Fruit fly (Drosophila melanogaster): ENCODE results near the gene ctrip.
A peak's percentile ranks its signal among the peaks of the same experiment; 100 is the strongest.

The ctrip gene

dm6 chr3R:4846787-4847186 is 34.9 kb upstream of the ctrip start (continued):
- peak; percentile 52 for TF ChIP-seq abd-A (tag; optimal IDR thresholded peaks at IDR 0.05)
- no peak for TF ChIP-seq CG10431 (GFP tag; optimal IDR thresholded peaks at IDR 0.05)
- peak in 1 of 3 experiments; percentile 27 for TF ChIP-seq Stat92E (GFP tag; optimal IDR thresholded peaks at IDR 0.05)
- peak; percentile 28 for TF ChIP-seq Six4 (GFP tag; optimal IDR thresholded peaks at IDR 0.05)
- no peak for TF ChIP-seq CG11696 (GFP tag; IDR thresholded peaks at IDR 0.05)
- no peak for TF ChIP-seq TFAM (GFP tag; optimal IDR thresholded peaks at IDR 0.05)
- TF ChIP-seq br (optimal IDR thresholded peaks at IDR 0.05), result no peak
- TF ChIP-seq al (GFP tag; IDR thresholded peaks at IDR 0.05), result no peak
- no peak for TF ChIP-seq CG2120 (GFP tag; optimal IDR thresholded peaks at IDR 0.05)
- 0 out of 3 replicates have a peak, but pooled peaks have one; percentile 37 for TF ChIP-seq otp (GFP tag; IDR thresholded peaks at IDR 0.05)
- TF ChIP-seq NfI (GFP tag; optimal IDR thresholded peaks at IDR 0.05), result peak; percentile 22
- TF ChIP-seq CG4282 (GFP tag; optimal IDR thresholded peaks at IDR 0.05), result no peak
- TF ChIP-seq nerfin-1 (tag; optimal IDR thresholded peaks at IDR 0.05), result peak; percentile 1
- no peak for TF ChIP-seq Blimp-1 (GFP tag; optimal IDR thresholded peaks at IDR 0.05)
- peak; percentile 27 for TF ChIP-seq CG16815 (GFP tag; optimal IDR thresholded peaks at IDR 0.05)
- no peak for TF ChIP-seq psq (GFP tag; optimal IDR thresholded peaks at IDR 0.05)
- peak in 1 of 2 experiments; percentile 39 for TF ChIP-seq dpn (GFP tag; optimal IDR thresholded peaks at IDR 0.05)
- TF ChIP-seq danr (GFP tag; IDR thresholded peaks at IDR 0.05), result no peak
- no peak for TF ChIP-seq CG7928 (GFP tag; optimal IDR thresholded peaks at IDR 0.05)
- no peak for TF ChIP-seq CG31365 (tag; optimal IDR thresholded peaks at IDR 0.05)
- no peak for TF ChIP-seq CG12391 (tag; optimal IDR thresholded peaks at IDR 0.05)
- TF ChIP-seq H2.0 (GFP tag; IDR thresholded peaks at IDR 0.05), result peak; percentile 22; the same call in 1 of the 2 replicates
- TF ChIP-seq Oli (tag; optimal IDR thresholded peaks at IDR 0.05), result peak; percentile 52
- TF ChIP-seq CG14441 (GFP tag; IDR thresholded peaks at IDR 0.05), result 0 out of 2 replicates have a peak, but pooled peaks have one; percentile 15
- peak; percentile 64 for TF ChIP-seq CG10959 (GFP tag; IDR thresholded peaks at IDR 0.05)
- no peak for TF ChIP-seq CG32532 (GFP tag; IDR thresholded peaks at IDR 0.05)
- TF ChIP-seq Kr (GFP tag; optimal IDR thresholded peaks at IDR 0.05), result peak; percentile 14
- TF ChIP-seq Hsf (GFP tag; optimal IDR thresholded peaks at IDR 0.05), result peak; percentile 36
- no peak for TF ChIP-seq CG5245 (GFP tag; optimal IDR thresholded peaks at IDR 0.05)
- peak; percentile 52 for TF ChIP-seq CG4424 (GFP tag; optimal IDR thresholded peaks at IDR 0.05)
- no peak for TF ChIP-seq CG15514 (GFP tag; optimal IDR thresholded peaks at IDR 0.05)
- no peak for TF ChIP-seq crc (GFP tag; optimal IDR thresholded peaks at IDR 0.05)
- TF ChIP-seq CG14667 (GFP tag; IDR thresholded peaks at IDR 0.05), result no peak; the same call in 1 of the 2 replicates
- TF ChIP-seq CG3995 (GFP tag; optimal IDR thresholded peaks at IDR 0.05), result no peak
- no peak for TF ChIP-seq stwl (tag; optimal IDR thresholded peaks at IDR 0.05)
- no peak for TF ChIP-seq CG8478 (optimal IDR thresholded peaks at IDR 0.05)
- peak; percentile 26 for TF ChIP-seq HHEX (GFP tag; optimal IDR thresholded peaks at IDR 0.05)
- no peak for TF ChIP-seq CG5180 (GFP tag; optimal IDR thresholded peaks at IDR 0.05)
- no peak for TF ChIP-seq disco-r (GFP tag; optimal IDR thresholded peaks at IDR 0.05)
- peak; percentile 36; the same call in 1 of the 3 replicates for TF ChIP-seq dysf (GFP tag; IDR thresholded peaks at IDR 0.05)
- peak; percentile 45 for TF ChIP-seq fd64A (GFP tag; optimal IDR thresholded peaks at IDR 0.05)
- 0 out of 3 replicates have a peak, but pooled peaks have one; percentile 5 for TF ChIP-seq gce (GFP tag; IDR thresholded peaks at IDR 0.05)
- TF ChIP-seq HmgD (GFP tag; optimal IDR thresholded peaks at IDR 0.05), result no peak
- no peak for TF ChIP-seq seq (GFP tag; IDR thresholded peaks at IDR 0.05)
- TF ChIP-seq CG10267 (tag; optimal IDR thresholded peaks at IDR 0.05), result peak; percentile 61
- TF ChIP-seq prd (optimal IDR thresholded peaks at IDR 0.05), result no peak
- TF ChIP-seq prd (GFP tag; IDR thresholded peaks at IDR 0.05), result peak; percentile 67; the same call in 2 of the 3 replicates
- no peak for TF ChIP-seq CG9817 (tag; optimal IDR thresholded peaks at IDR 0.05)
- TF ChIP-seq Ets97D (GFP tag; optimal IDR thresholded peaks at IDR 0.05), result no peak
- no peak for TF ChIP-seq rib (GFP tag; IDR thresholded peaks at IDR 0.05)
- TF ChIP-seq CG12071 (GFP tag; optimal IDR thresholded peaks at IDR 0.05), result no peak
- TF ChIP-seq CG11456 (GFP tag; IDR thresholded peaks at IDR 0.05), result no peak
